Worm (Caenorhabditis elegans): ENCODE measurements around the gene W06G6.11.
"Not testable (repeated sequence)": the region's sequence is repeated elsewhere in the genome, so short reads cannot be mapped to it uniquely, and the experiment has no call there.

The W06G6.11 gene

DNA sequence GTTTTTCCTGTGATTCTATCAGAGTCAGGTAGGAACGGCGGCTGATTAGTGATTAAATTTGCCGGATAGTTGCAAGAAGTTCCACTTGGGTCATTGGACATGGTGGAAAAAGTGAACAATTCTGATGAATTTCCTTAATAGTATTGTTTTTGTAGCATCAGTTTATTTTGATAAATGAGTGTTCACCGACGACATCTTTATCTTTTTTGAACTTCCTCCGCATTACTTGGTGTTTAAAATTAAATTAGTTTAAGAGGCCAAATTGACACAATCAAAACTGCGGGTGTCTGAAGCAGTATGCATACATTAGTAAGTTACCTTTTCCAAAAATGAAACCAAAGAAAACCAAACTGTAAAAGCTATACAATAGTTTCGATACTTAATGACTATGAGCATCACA, at the start of gene W06G6.11:
Gene W06G6.11 (minus strand): TSS at position 101 of the 400 bp plus-strand sequence.
- TF ChIP-seq snpc-1.1 (tag; optimal IDR thresholded peaks at IDR 0.05; ENCODE audit: insufficient read depth); rec-8 (tag; optimal IDR thresholded peaks at IDR 0.05); ceh-58 (GFP tag; IDR thresholded peaks at IDR 0.05): not testable (repeated sequence)

DNA sequence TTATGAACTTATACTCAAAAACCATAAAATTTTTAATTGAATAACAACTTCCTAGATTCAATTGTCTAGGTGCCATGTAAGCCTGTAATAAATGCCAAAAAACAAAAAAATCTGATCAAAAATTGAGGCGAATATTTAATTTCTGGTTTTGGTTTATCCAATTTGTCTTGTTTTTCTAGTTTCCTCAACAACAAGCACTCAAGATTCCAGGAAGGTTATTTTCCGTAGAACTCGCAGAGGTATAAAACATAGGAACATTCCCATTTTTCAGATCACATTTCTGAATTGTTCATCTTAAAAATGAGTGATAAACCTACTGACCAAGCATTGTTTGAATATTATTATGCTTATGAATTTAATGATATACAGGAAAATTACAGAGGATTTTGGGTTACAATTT, 48.1 kb upstream of the W06G6.11 start, which contains the start of gene srw-41:
Gene srw-41 (plus strand): TSS at position 301 of the 400 bp plus-strand sequence.
- TF ChIP-seq nfyb-1 (GFP tag; IDR thresholded peaks at IDR 0.05), result no peak
- TF ChIP-seq attf-3 (GFP tag; conservative IDR thresholded peaks at IDR 0.05), result no peak
- TF ChIP-seq cebp-2 (GFP tag; IDR thresholded peaks at IDR 0.05), result no peak
- no peak for TF ChIP-seq die-1 (tag; optimal IDR thresholded peaks at IDR 0.05)
- TF ChIP-seq ekl-4 (GFP tag; IDR thresholded peaks at IDR 0.05), result no peak
- TF ChIP-seq ceh-100 (GFP tag; IDR thresholded peaks at IDR 0.05), result no peak
- no peak for TF ChIP-seq unc-62 (GFP tag; optimal IDR thresholded peaks at IDR 0.05)
- TF ChIP-seq attf-5 (GFP tag; optimal IDR thresholded peaks at IDR 0.05), result no peak
- no peak for TF ChIP-seq F39B2.1 (GFP tag; IDR thresholded peaks at IDR 0.05)
- TF ChIP-seq hrde-1 (tag; optimal IDR thresholded peaks at IDR 0.05; ENCODE audit: borderline replicate concordance), result no peak
- TF ChIP-seq ztf-25 (GFP tag; IDR thresholded peaks at IDR 0.05), result no peak
- no peak for TF ChIP-seq fkh-3 (tag; optimal IDR thresholded peaks at IDR 0.05)
- TF ChIP-seq nhr-179 (tag; optimal IDR thresholded peaks at IDR 0.05), result no peak
- no peak for TF ChIP-seq let-526 (GFP tag; IDR thresholded peaks at IDR 0.05)
- no peak for TF ChIP-seq pha-4 (tag; optimal IDR thresholded peaks at IDR 0.05)
- TF ChIP-seq F37B4.10 (GFP tag; IDR thresholded peaks at IDR 0.05), result no peak
- no peak for TF ChIP-seq F22D6.2 (tag; optimal IDR thresholded peaks at IDR 0.05)
- TF ChIP-seq mxl-1 (tag; optimal IDR thresholded peaks at IDR 0.05), result no peak

DNA sequence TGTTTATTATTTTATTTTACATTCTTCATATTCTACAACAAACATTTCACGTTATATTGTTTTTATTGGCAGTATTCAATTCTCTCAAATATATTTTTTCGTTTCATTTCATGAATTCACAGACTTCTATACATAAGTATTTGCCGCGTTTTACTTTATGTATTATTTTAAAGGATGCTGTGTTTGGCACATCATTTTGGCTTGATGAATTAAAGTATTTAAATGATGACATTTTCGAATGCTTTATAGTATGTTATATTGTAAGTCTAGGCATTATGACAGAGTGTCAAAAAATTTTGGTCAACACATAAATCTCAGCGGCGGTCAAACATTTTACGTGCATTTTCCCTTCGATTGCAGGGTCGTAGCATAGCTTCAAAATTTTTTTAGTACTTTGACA, 46.4 kb upstream of the W06G6.11 start:
- TF ChIP-seq K12H6.12 (tag; optimal IDR thresholded peaks at IDR 0.05) (no peak), mcd-1 (GFP tag; IDR thresholded peaks at IDR 0.05) (no peak)

DNA sequence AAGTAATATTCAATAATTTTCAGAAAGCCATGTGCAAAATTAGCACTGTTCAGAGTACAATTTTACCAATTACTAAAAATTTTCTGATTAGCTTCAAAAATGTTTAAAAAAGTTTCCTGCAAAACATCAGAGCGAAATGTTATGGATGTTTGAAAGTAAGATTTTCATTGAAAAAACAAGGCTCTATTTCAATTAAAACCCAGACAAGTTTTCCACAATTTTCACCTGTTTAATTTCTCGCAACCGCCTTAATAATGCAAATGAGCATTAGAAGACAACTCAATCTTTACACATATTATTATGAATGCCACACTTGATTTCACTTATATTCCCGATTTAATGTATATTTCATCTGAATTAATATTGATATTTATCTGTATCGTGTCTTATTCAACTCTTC, 45.4 kb upstream of the W06G6.11 start, which contains the start of gene srz-101:
Gene srz-101 (plus strand): TSS at position 301 of the 400 bp plus-strand sequence.
- TF ChIP-seq F10E7.11 (tag; optimal IDR thresholded peaks at IDR 0.05) (no peak), lir-1 (GFP tag; conservative IDR thresholded peaks at IDR 0.05) (no peak), dpl-1 (GFP tag; optimal IDR thresholded peaks at IDR 0.05) (no peak), madf-3 (GFP tag; IDR thresholded peaks at IDR 0.05) (no peak), F52B5.7 (tag; optimal IDR thresholded peaks at IDR 0.05) (no peak)

DNA sequence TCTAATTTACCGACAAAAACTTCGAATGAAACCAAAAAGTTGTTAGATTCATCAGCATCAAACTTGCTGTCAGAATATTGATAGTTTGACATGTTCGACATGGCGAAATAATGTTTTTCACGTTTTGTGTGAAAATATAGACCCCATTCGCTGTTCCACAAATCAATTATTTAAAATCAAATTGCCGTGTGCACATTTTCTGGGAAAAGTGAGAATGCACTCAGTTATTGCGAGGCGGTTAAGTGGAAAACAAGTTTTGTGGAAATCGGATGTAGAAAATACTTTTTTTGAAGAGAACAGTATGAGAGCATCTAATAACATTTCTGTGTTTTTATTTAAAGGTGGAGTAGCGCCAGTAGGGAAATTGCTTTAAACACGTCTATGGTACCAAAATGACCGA, 44.6 kb upstream of the W06G6.11 start, which contains the start of gene srw-42:
Gene srw-42 (minus strand): TSS at position 101 of the 400 bp plus-strand sequence.
- TF ChIP-seq lin-26 (GFP tag; IDR thresholded peaks at IDR 0.05) (no peak), ztf-25 (GFP tag; IDR thresholded peaks at IDR 0.05) (no peak), aptf-3 (GFP tag; IDR thresholded peaks at IDR 0.05) (no peak), nfya-2 (GFP tag; IDR thresholded peaks at IDR 0.05) (no peak), rec-8 (tag; optimal IDR thresholded peaks at IDR 0.05) (no peak), tlf-1 (GFP tag; optimal IDR thresholded peaks at IDR 0.05) (no peak), attf-6 (GFP tag; IDR thresholded peaks at IDR 0.05) (no peak), dpl-1 (GFP tag; optimal IDR thresholded peaks at IDR 0.05) (no peak), lsl-1 (GFP tag; optimal IDR thresholded peaks at IDR 0.05) (no peak), cebp-2 (GFP tag; IDR thresholded peaks at IDR 0.05) (no peak), sptf-2 (GFP tag; optimal IDR thresholded peaks at IDR 0.05) (no peak), tbx-9 (tag; optimal IDR thresholded peaks at IDR 0.05; ENCODE audit: borderline replicate concordance) (no peak)
